Worm (Caenorhabditis elegans) whole organism, L4/young adult: ENCODE results near the gene add-2.

Experiments used
- W03F9.2 ChIP-seq: fragments of 150-350 bp; optimal IDR thresholded peaks from 2 replicates; lab custom pipeline; 2014; ENCODE audit warnings: missing biosample characterization, missing genetic modification characterization
- dao-5 ChIP-seq: sonication (generic microtip); optimal IDR thresholded peaks from 2 replicates; lab custom pipeline; 2016; ENCODE audit warnings: missing genotype, missing genetic modification characterization, moderate library complexity, missing compliant biosample characterization
- him-1 ChIP-seq: sonication (generic microtip); optimal IDR thresholded peaks from 2 replicates; lab custom pipeline; 2016; ENCODE audit warnings: missing genotype, missing genetic modification reagents, missing genetic modification characterization, missing compliant biosample characterization

ce11 chrV:11986078-11986869 lies 26.9 kb downstream of the add-2 start:
- no peak for TF ChIP-seq dao-5 (tag; lab: Kevin White, UChicago)
- no peak for TF ChIP-seq him-1
- no peak for TF ChIP-seq W03F9.2 (tag; lab: Kevin White, UChicago)
